Fruit fly (Drosophila melanogaster) whole organism, embryonic: ENCODE measurements around the gene CG10863.

Source experiments
- Antp ChIP-seq: fragments of 200-800 bp; sonication (Bioruptor generic); optimal IDR thresholded peaks from 3 replicates; lab custom pipeline; 2016; ENCODE audit warnings: missing biosample characterization, missing genetic modification characterization
- CG10267 ChIP-seq: fragments of 200-800 bp; sonication (Bioruptor generic); optimal IDR thresholded peaks from 2 replicates; lab custom pipeline; 2018; ENCODE audit warnings: missing biosample characterization, mild to moderate bottlenecking, missing genetic modification characterization, moderate library complexity
- CG11456 ChIP-seq: fragments of 200-800 bp; sonication (Bioruptor generic); IDR thresholded peaks from 3 replicates; pipeline ENCODE4 v1.3.6; 2022; ENCODE audit warnings: missing biosample characterization, missing genetic modification characterization
- CG13123 ChIP-seq: fragments of 200-800 bp; sonication (Bioruptor generic); optimal IDR thresholded peaks from 2 replicates; lab custom pipeline; 2016; ENCODE audit warnings: missing biosample characterization, missing genetic modification characterization
- CG13775 ChIP-seq: fragments of 200-800 bp; sonication (Bioruptor generic); optimal IDR thresholded peaks from 3 replicates; lab custom pipeline; 2017; ENCODE audit warnings: missing biosample characterization, mild to moderate bottlenecking, missing genetic modification characterization
- CG14014 ChIP-seq: fragments of 200-800 bp; sonication (Bioruptor generic); IDR thresholded peaks from 2 replicates; pipeline ENCODE4 v1.3.6; 2022; ENCODE audit warnings: missing biosample characterization, missing genetic modification characterization
- CG14710 ChIP-seq: fragments of 200-800 bp; sonication (Bioruptor generic); optimal IDR thresholded peaks from 3 replicates; lab custom pipeline; 2019; ENCODE audit warnings: missing biosample characterization, mild to moderate bottlenecking, missing genetic modification characterization, moderate library complexity
- CG15073 ChIP-seq: fragments of 200-800 bp; sonication (Bioruptor generic); optimal IDR thresholded peaks from 2 replicates; lab custom pipeline; 2016; ENCODE audit warnings: missing biosample characterization, missing genetic modification characterization
- CG18476 ChIP-seq: fragments of 200-800 bp; sonication (Bioruptor generic); optimal IDR thresholded peaks from 2 replicates; lab custom pipeline; 2016; ENCODE audit warnings: missing biosample characterization, mild to moderate bottlenecking, missing genetic modification characterization
- CG2678 ChIP-seq: fragments of 200-800 bp; sonication (Bioruptor generic); optimal IDR thresholded peaks from 3 replicates; lab custom pipeline; 2019; ENCODE audit warnings: missing biosample characterization, mild to moderate bottlenecking, missing genetic modification characterization, moderate library complexity
- CG33213 ChIP-seq: fragments of 200-800 bp; sonication (Bioruptor generic); optimal IDR thresholded peaks from 3 replicates; lab custom pipeline; 2016; ENCODE audit warnings: missing biosample characterization, missing genetic modification characterization
- CG5245 ChIP-seq: fragments of 200-800 bp; sonication (Bioruptor generic); optimal IDR thresholded peaks from 3 replicates; lab custom pipeline; 2016; ENCODE audit warnings: missing biosample characterization, missing genetic modification characterization
- CG6813 ChIP-seq: fragments of 200-800 bp; sonication (Bioruptor generic); optimal IDR thresholded peaks from 2 replicates; lab custom pipeline; 2017; ENCODE audit warnings: missing biosample characterization, missing genetic modification characterization, mild to moderate bottlenecking, moderate library complexity, missing genetic modification reagents
- CG6854 ChIP-seq: fragments of 200-800 bp; sonication (Bioruptor generic); optimal IDR thresholded peaks from 3 replicates; lab custom pipeline; 2017; ENCODE audit warnings: missing biosample characterization, mild to moderate bottlenecking, missing genetic modification characterization
- CG7357 ChIP-seq: fragments of 200-800 bp; sonication (Bioruptor generic); IDR thresholded peaks from 3 replicates; pipeline ENCODE4 v1.3.6; 2022; ENCODE audit warnings: missing biosample characterization, missing genetic modification characterization
- CG7839 ChIP-seq: fragments of 200-800 bp; sonication (Bioruptor generic); optimal IDR thresholded peaks from 3 replicates; lab custom pipeline; 2018; ENCODE audit warnings: missing biosample characterization, mild to moderate bottlenecking, missing genetic modification characterization, moderate library complexity
- CrebB ChIP-seq: fragments of 200-800 bp; sonication (Bioruptor generic); optimal IDR thresholded peaks from 3 replicates; lab custom pipeline; 2018; ENCODE audit warnings: missing biosample characterization, mild to moderate bottlenecking, missing genetic modification characterization
- D19A ChIP-seq: fragments of 200-800 bp; optimal IDR thresholded peaks from 3 replicates; lab custom pipeline; 2019; ENCODE audit warnings: missing biosample characterization, mild to moderate bottlenecking, missing genetic modification characterization, moderate library complexity
- Deaf1 ChIP-seq: fragments of 200-800 bp; optimal IDR thresholded peaks from 3 replicates; lab custom pipeline; 2019; ENCODE audit warnings: missing biosample characterization, mild to moderate bottlenecking, missing genetic modification characterization, moderate library complexity
- ERR ChIP-seq: fragments of 200-800 bp; sonication (Bioruptor generic); optimal IDR thresholded peaks from 2 replicates; lab custom pipeline; 2016; ENCODE audit warnings: missing biosample characterization, missing genetic modification characterization
- Gsc ChIP-seq: fragments of 200-800 bp; sonication (Bioruptor generic); IDR thresholded peaks from 2 replicates; pipeline ENCODE4 v1.3.6; 2022; ENCODE audit warnings: missing biosample characterization, missing genetic modification characterization
- Hmr ChIP-seq: fragments of 200-800 bp; sonication (Bioruptor generic); optimal IDR thresholded peaks from 3 replicates; lab custom pipeline; 2017; ENCODE audit warnings: mild to moderate bottlenecking, missing biosample characterization, missing genetic modification reagents, missing genetic modification characterization
- Hsf ChIP-seq: fragments of 200-800 bp; sonication (Bioruptor generic); optimal IDR thresholded peaks from 3 replicates; lab custom pipeline; 2016; ENCODE audit warnings: missing biosample characterization, missing genetic modification characterization
- Lim3 ChIP-seq: fragments of 200-800 bp; sonication (Bioruptor generic); IDR thresholded peaks from 2 replicates; pipeline ENCODE4 v1.3.6; 2022; ENCODE audit warnings: missing biosample characterization, missing genetic modification characterization
- MTF-1 ChIP-seq: fragments of 200-800 bp; sonication (Bioruptor generic); optimal IDR thresholded peaks from 2 replicates; lab custom pipeline; 2018; ENCODE audit warnings: missing biosample characterization, mild to moderate bottlenecking, missing genetic modification characterization, borderline replicate concordance
- Max ChIP-seq: fragments of 200-800 bp; sonication (Bioruptor generic); optimal IDR thresholded peaks from 2 replicates; lab custom pipeline; 2016; ENCODE audit warnings: missing biosample characterization, mild to moderate bottlenecking, missing genetic modification characterization
- Med ChIP-seq: fragments of 200-800 bp; sonication (Bioruptor generic); peaks from one replicate; lab custom pipeline; 2016; ENCODE audit warnings: missing biosample characterization, missing genetic modification characterization, mild to moderate bottlenecking, inconsistent platforms, moderate library complexity
- Mrtf ChIP-seq: fragments of 200-800 bp; sonication (Bioruptor generic); IDR thresholded peaks from 3 replicates; pipeline ENCODE4 v1.3.6; 2022; ENCODE audit warnings: missing biosample characterization, missing genetic modification characterization
- Optix ChIP-seq: fragments of 200-800 bp; sonication (Bioruptor generic); IDR thresholded peaks from 3 replicates; pipeline ENCODE4 v1.3.6; 2022; ENCODE audit warnings: missing biosample characterization, missing genetic modification characterization
- ac ChIP-seq: fragments of 200-800 bp; sonication (Bioruptor generic); optimal IDR thresholded peaks from 3 replicates; lab custom pipeline; 2017; ENCODE audit warnings: missing biosample characterization, mild to moderate bottlenecking, missing genetic modification characterization
- amos ChIP-seq: fragments of 200-800 bp; sonication (Bioruptor generic); IDR thresholded peaks from 2 replicates; pipeline ENCODE4 v1.3.6; 2022; ENCODE audit warnings: missing biosample characterization, missing genetic modification characterization; ENCODE audit not compliant: partially characterized antibody
- bigmax ChIP-seq: fragments of 200-800 bp; sonication (Bioruptor generic); optimal IDR thresholded peaks from 2 replicates; lab custom pipeline; 2018; ENCODE audit warnings: missing biosample characterization, mild to moderate bottlenecking, missing genetic modification characterization
- bsh ChIP-seq, 2 experiments: fragments of 200-800 bp; sonication (Bioruptor generic); optimal IDR thresholded peaks; 2 replicates each; lab custom pipeline; 2017 to 2018; ENCODE audit warnings: mild to moderate bottlenecking in 2 of 2, missing biosample characterization in 2 of 2, missing genetic modification characterization in 2 of 2, moderate library complexity in 1 of 2
- chm ChIP-seq: fragments of 200-800 bp; sonication (Bioruptor generic); IDR thresholded peaks from 2 replicates; pipeline ENCODE4 v1.3.6; 2022; ENCODE audit warnings: missing biosample characterization, missing genetic modification characterization
- da ChIP-seq: fragments of 200-800 bp; sonication (Bioruptor generic); optimal IDR thresholded peaks from 2 replicates; lab custom pipeline; 2016; ENCODE audit warnings: missing biosample characterization, missing genetic modification characterization
- dan ChIP-seq: fragments of 200-800 bp; sonication (Bioruptor generic); IDR thresholded peaks from 2 replicates; pipeline ENCODE4 v1.3.6; 2022; ENCODE audit warnings: missing biosample characterization, missing genetic modification characterization
- dm ChIP-seq: fragments of 200-800 bp; sonication (Bioruptor generic); optimal IDR thresholded peaks from 3 replicates; lab custom pipeline; 2016; ENCODE audit warnings: missing biosample characterization, missing genetic modification characterization
- dmrt11E ChIP-seq: fragments of 200-800 bp; sonication (Bioruptor generic); optimal IDR thresholded peaks from 3 replicates; lab custom pipeline; 2018; ENCODE audit warnings: missing biosample characterization, mild to moderate bottlenecking, missing genetic modification characterization, moderate library complexity
- dpn ChIP-seq, 2 experiments: fragments of 200-800 bp; sonication (Bioruptor generic); optimal IDR thresholded peaks; 3 replicates each; lab custom pipeline; 2016; ENCODE audit warnings: missing biosample characterization in 2 of 2, missing genetic modification characterization in 2 of 2
- ems ChIP-seq: fragments of 200-800 bp; sonication (Bioruptor generic); optimal IDR thresholded peaks from 3 replicates; lab custom pipeline; 2016; ENCODE audit warnings: missing biosample characterization, missing genetic modification characterization
- gce ChIP-seq: fragments of 200-800 bp; sonication (Bioruptor generic); IDR thresholded peaks from 3 replicates; pipeline ENCODE4 v1.3.6; 2022; ENCODE audit warnings: missing biosample characterization, missing genetic modification characterization
- gsb ChIP-seq: fragments of 200-800 bp; sonication (Bioruptor generic); IDR thresholded peaks from 2 replicates; pipeline ENCODE4 v1.3.6; 2022; ENCODE audit warnings: missing biosample characterization, missing genetic modification characterization
- her ChIP-seq: fragments of 200-800 bp; sonication (Bioruptor generic); optimal IDR thresholded peaks from 2 replicates; lab custom pipeline; 2016; ENCODE audit warnings: missing biosample characterization, missing genetic modification characterization
- nerfin-2 ChIP-seq: fragments of 200-800 bp; sonication (Bioruptor generic); IDR thresholded peaks from 2 replicates; pipeline ENCODE4 v1.3.6; 2022; ENCODE audit warnings: missing biosample characterization, missing genetic modification characterization; ENCODE audit not compliant: partially characterized antibody
- odd ChIP-seq: fragments of 200-800 bp; sonication (Bioruptor generic); optimal IDR thresholded peaks from 2 replicates; lab custom pipeline; 2017; ENCODE audit warnings: missing biosample characterization, mild to moderate bottlenecking, missing genetic modification characterization
- pros ChIP-seq: fragments of 200-800 bp; sonication (Bioruptor generic); optimal IDR thresholded peaks from 3 replicates; lab custom pipeline; 2019; ENCODE audit warnings: missing biosample characterization, mild to moderate bottlenecking, missing genetic modification characterization, moderate library complexity
- ranshi ChIP-seq: fragments of 200-800 bp; sonication (Bioruptor generic); IDR thresholded peaks from 2 replicates; pipeline ENCODE4 v1.3.6; 2022; ENCODE audit warnings: missing biosample characterization, missing genetic modification characterization
- sens-2 ChIP-seq: fragments of 200-800 bp; sonication (Bioruptor generic); IDR thresholded peaks from 2 replicates; pipeline ENCODE4 v1.3.6; 2022; ENCODE audit warnings: missing biosample characterization, missing genetic modification characterization
- toy ChIP-seq: fragments of 200-800 bp; sonication (Bioruptor generic); IDR thresholded peaks from 2 replicates; pipeline ENCODE4 v1.3.6; 2022; ENCODE audit warnings: missing biosample characterization, missing genetic modification characterization
- twi ChIP-seq: fragments of 200-800 bp; optimal IDR thresholded peaks from 2 replicates; lab custom pipeline; 2019; ENCODE audit warnings: missing biosample characterization, mild to moderate bottlenecking, missing genetic modification characterization, moderate library complexity
- yki ChIP-seq: fragments of >200 bp; optimal IDR thresholded peaks from 3 replicates; lab custom pipeline; 2018
- z ChIP-seq: fragments of 200-800 bp; sonication (Bioruptor generic); IDR thresholded peaks from 3 replicates; pipeline ENCODE4 v1.3.6; 2022; ENCODE audit warnings: missing biosample characterization, missing genetic modification characterization

CG10863 gene

dm6 chr3L:3898978-3899377, 43.3 kb downstream of the CG10863 start, which contains the start of gene Ccz1 (continued):
- TF ChIP-seq CG14014 (GFP tag; lab: Robert Waterston, UW) = no peak
- TF ChIP-seq CG6854 (GFP tag; lab: Kevin White, UChicago) = no peak
- TF ChIP-seq CG10267 = peak; percentile 69
- no peak for TF ChIP-seq pros (GFP tag; lab: Kevin White, UChicago)
- TF ChIP-seq CG15073 = no peak
- TF ChIP-seq CG13775 (GFP tag; lab: Kevin White, UChicago) = peak; percentile 30
- no peak for TF ChIP-seq Deaf1
- TF ChIP-seq CG5245 (GFP tag; lab: Kevin White, UChicago) = peak; percentile 33
- peak; percentile 43 for TF ChIP-seq dm
- TF ChIP-seq toy = no peak
- TF ChIP-seq ac (GFP tag; lab: Kevin White, UChicago) = peak; percentile 7
- TF ChIP-seq Gsc (GFP tag; lab: Robert Waterston, UW) = no peak
- no peak for TF ChIP-seq amos (GFP tag; lab: Robert Waterston, UW)
- TF ChIP-seq dan = no peak
- no peak for TF ChIP-seq sens-2
- TF ChIP-seq Max (GFP tag; lab: Kevin White, UChicago) = peak; percentile 67
- TF ChIP-seq ranshi (GFP tag; lab: Robert Waterston, UW) = no peak
- TF ChIP-seq gsb (GFP tag; lab: Robert Waterston, UW) = no peak
- TF ChIP-seq chm = no peak
- 0 out of 3 replicates have a peak, but pooled peaks have one; percentile 12 for TF ChIP-seq CG7357
- peak; percentile 40 for TF ChIP-seq da
- no peak for TF ChIP-seq gce (GFP tag; lab: Robert Waterston, UW)
- peak; percentile 54 for TF ChIP-seq CG18476 (GFP tag; lab: Kevin White, UChicago)
- TF ChIP-seq ems = peak; percentile 47
- TF ChIP-seq bigmax (GFP tag; lab: Kevin White, UChicago) = no peak
- TF ChIP-seq dpn (GFP tag; optimal IDR thresholded peaks at IDR 0.05; lab: Kevin White, UChicago) = peak; percentile 33 to 77
- peak; percentile 61 for TF ChIP-seq Antp (GFP tag; lab: Kevin White, UChicago)
- no peak for TF ChIP-seq Lim3 (GFP tag; lab: Robert Waterston, UW)
- TF ChIP-seq nerfin-2 (GFP tag; lab: Robert Waterston, UW) = no peak
- no peak for TF ChIP-seq yki (lab: Kevin White, UChicago)
- TF ChIP-seq MTF-1 (GFP tag; lab: Kevin White, UChicago) = peak; percentile 76
- no peak for TF ChIP-seq Optix
- peak; percentile 37 for TF ChIP-seq CG6813 (GFP tag; lab: Kevin White, UChicago)
- peak; percentile 65 for TF ChIP-seq CG14710 (tag; lab: Kevin White, UChicago)
- peak; percentile 51 for TF ChIP-seq CG7839 (tag; lab: Kevin White, UChicago)
- no peak for TF ChIP-seq odd (GFP tag; lab: Kevin White, UChicago)
- TF ChIP-seq Hsf (GFP tag; lab: Kevin White, UChicago) = peak; percentile 63
- TF ChIP-seq CG13123 (GFP tag; lab: Kevin White, UChicago) = peak; percentile 82
- peak; percentile 62 for TF ChIP-seq ERR (GFP tag; lab: Kevin White, UChicago)
- TF ChIP-seq Med (GFP tag; lab: Kevin White, UChicago) = peak; percentile 95
- peak; percentile 45 for TF ChIP-seq dmrt11E (tag; lab: Kevin White, UChicago)
- TF ChIP-seq her (GFP tag; lab: Kevin White, UChicago) = peak; percentile 66
- peak; percentile 84 for TF ChIP-seq Hmr (GFP tag; lab: Kevin White, UChicago)
- peak; percentile 91 for TF ChIP-seq CG33213
- TF ChIP-seq z (GFP tag; lab: Robert Waterston, UW) = no peak
- TF ChIP-seq D19A (tag; lab: Kevin White, UChicago) = no peak
- no peak for TF ChIP-seq CG11456
- TF ChIP-seq bsh (GFP tag; optimal IDR thresholded peaks at IDR 0.05; lab: Kevin White, UChicago) = peak in 1 of 2 experiments; percentile 72
- peak; percentile 59 for TF ChIP-seq CG2678 (tag; lab: Kevin White, UChicago)
- no peak for TF ChIP-seq Mrtf
- peak; percentile 39 for TF ChIP-seq twi
- peak; percentile 37 for TF ChIP-seq CrebB (tag; lab: Kevin White, UChicago)
